Fruit fly (Drosophila melanogaster) whole organism, embryonic: ENCODE measurements around the gene drongo.

Source experiments
- B-H2 ChIP-seq: fragments of 200-800 bp; sonication (Bioruptor generic); optimal IDR thresholded peaks from 2 replicates; lab custom pipeline; 2018; ENCODE audit warnings: missing biosample characterization, mild to moderate bottlenecking, missing genetic modification characterization
- CG10321 ChIP-seq: fragments of 200-800 bp; sonication (Bioruptor generic); IDR thresholded peaks from 2 replicates; pipeline ENCODE4 v1.3.6; 2022; ENCODE audit warnings: missing biosample characterization, missing genetic modification characterization
- CG10431 ChIP-seq: fragments of 200-800 bp; sonication (Bioruptor generic); optimal IDR thresholded peaks from 3 replicates; lab custom pipeline; 2018; ENCODE audit warnings: missing biosample characterization, mild to moderate bottlenecking, missing genetic modification characterization
- CG10543 ChIP-seq: fragments of 200-800 bp; sonication (Bioruptor generic); optimal IDR thresholded peaks from 3 replicates; lab custom pipeline; 2017; ENCODE audit warnings: missing biosample characterization, mild to moderate bottlenecking, missing genetic modification characterization, moderate library complexity
- CG11085 ChIP-seq: fragments of 200-800 bp; sonication (Bioruptor generic); IDR thresholded peaks from 2 replicates; pipeline ENCODE4 v1.3.6; 2022; ENCODE audit warnings: missing biosample characterization, missing genetic modification characterization
- CG13775 ChIP-seq: fragments of 200-800 bp; sonication (Bioruptor generic); optimal IDR thresholded peaks from 3 replicates; lab custom pipeline; 2017; ENCODE audit warnings: missing biosample characterization, mild to moderate bottlenecking, missing genetic modification characterization
- CG17361 ChIP-seq: fragments of 200-800 bp; sonication (Bioruptor generic); IDR thresholded peaks from 3 replicates; pipeline ENCODE4 v1.3.6; 2022; ENCODE audit warnings: missing biosample characterization, missing genetic modification characterization
- CG2712 ChIP-seq: fragments of 200-800 bp; optimal IDR thresholded peaks from 3 replicates; lab custom pipeline; 2019; ENCODE audit warnings: missing biosample characterization, mild to moderate bottlenecking, missing genetic modification characterization, moderate library complexity
- CG31388 ChIP-seq: fragments of 200-800 bp; sonication (Bioruptor generic); optimal IDR thresholded peaks from 2 replicates; lab custom pipeline; 2016; ENCODE audit warnings: missing biosample characterization, missing genetic modification characterization
- CG32767 ChIP-seq: fragments of 200-800 bp; sonication (Bioruptor generic); IDR thresholded peaks from 2 replicates; pipeline ENCODE4 v1.3.6; 2022; ENCODE audit warnings: missing biosample characterization, missing genetic modification characterization
- CG3847 ChIP-seq: fragments of 200-800 bp; sonication (Bioruptor generic); IDR thresholded peaks from 2 replicates; pipeline ENCODE4 v1.3.6; 2022; ENCODE audit warnings: missing biosample characterization, missing genetic modification characterization
- CG6272 ChIP-seq: fragments of 200-800 bp; sonication (Bioruptor generic); IDR thresholded peaks from 2 replicates; pipeline ENCODE4 v1.3.6; 2022; ENCODE audit warnings: missing biosample characterization, missing genetic modification characterization
- CG6683 ChIP-seq: fragments of 200-800 bp; sonication (Bioruptor generic); optimal IDR thresholded peaks from 2 replicates; lab custom pipeline; 2017; ENCODE audit warnings: missing biosample characterization, mild to moderate bottlenecking, missing genetic modification characterization, missing genetic modification reagents
- CG7556 ChIP-seq: fragments of 200-800 bp; sonication (Bioruptor generic); optimal IDR thresholded peaks from 2 replicates; lab custom pipeline; 2017; ENCODE audit warnings: missing biosample characterization, mild to moderate bottlenecking, missing genetic modification characterization
- CG7786 ChIP-seq: fragments of 200-800 bp; sonication (Bioruptor generic); optimal IDR thresholded peaks from 2 replicates; lab custom pipeline; 2016; ENCODE audit warnings: missing biosample characterization, missing genetic modification characterization
- CG7928 ChIP-seq: fragments of 200-800 bp; sonication (Bioruptor generic); optimal IDR thresholded peaks from 2 replicates; lab custom pipeline; 2017; ENCODE audit warnings: missing biosample characterization, mild to moderate bottlenecking, missing genetic modification characterization
- CG8388 ChIP-seq: fragments of 200-800 bp; sonication (Bioruptor generic); optimal IDR thresholded peaks from 2 replicates; lab custom pipeline; 2019; ENCODE audit warnings: missing biosample characterization, mild to moderate bottlenecking, missing genetic modification characterization, moderate library complexity
- CG8478 ChIP-seq: fragments of >200 bp; optimal IDR thresholded peaks from 2 replicates; lab custom pipeline; 2018
- CG8944 ChIP-seq: fragments of 200-800 bp; sonication (Bioruptor generic); optimal IDR thresholded peaks from 3 replicates; lab custom pipeline; 2016; ENCODE audit warnings: missing biosample characterization, missing genetic modification characterization
- Dad ChIP-seq: fragments of 200-800 bp; sonication (Bioruptor generic); optimal IDR thresholded peaks from 3 replicates; lab custom pipeline; 2016; ENCODE audit warnings: missing biosample characterization, missing genetic modification characterization
- Ets65A ChIP-seq: fragments of 200-800 bp; sonication (Bioruptor generic); peaks from one replicate; lab custom pipeline; 2016; ENCODE audit warnings: missing biosample characterization, missing genetic modification characterization
- Fer3 ChIP-seq: fragments of 200-800 bp; sonication (Bioruptor generic); optimal IDR thresholded peaks from 2 replicates; lab custom pipeline; 2018; ENCODE audit warnings: missing biosample characterization, mild to moderate bottlenecking, missing genetic modification characterization, moderate library complexity
- Gug ChIP-seq: fragments of 200-800 bp; sonication (Bioruptor generic); IDR thresholded peaks from 4 replicates; pipeline ENCODE4 v1.3.6; 2022; ENCODE audit warnings: missing biosample characterization, missing genetic modification characterization
- Hr3 ChIP-seq: fragments of 200-800 bp; sonication (Bioruptor generic); optimal IDR thresholded peaks from 3 replicates; lab custom pipeline; 2016; ENCODE audit warnings: missing biosample characterization, missing genetic modification characterization
- NC2α ChIP-seq: fragments of 200-800 bp; sonication (Bioruptor generic); optimal IDR thresholded peaks from 2 replicates; lab custom pipeline; 2016; ENCODE audit warnings: missing biosample characterization, missing genetic modification characterization
- NFAT ChIP-seq: fragments of 200-800 bp; sonication (Bioruptor generic); IDR thresholded peaks from 2 replicates; pipeline ENCODE4 v1.3.6; 2022; ENCODE audit warnings: missing biosample characterization, missing genetic modification characterization
- Neu2 ChIP-seq: fragments of 200-800 bp; sonication (Bioruptor generic); optimal IDR thresholded peaks from 3 replicates; lab custom pipeline; 2016; ENCODE audit warnings: missing biosample characterization, missing genetic modification characterization, borderline replicate concordance
- Rfx ChIP-seq: fragments of 200-800 bp; sonication (Bioruptor generic); IDR thresholded peaks from 2 replicates; pipeline ENCODE4 v1.3.6; 2022; ENCODE audit warnings: missing biosample characterization, missing genetic modification characterization
- Scr ChIP-seq: fragments of 200-800 bp; sonication (Bioruptor generic); IDR thresholded peaks from 2 replicates; pipeline ENCODE4 v1.3.6; 2022; ENCODE audit warnings: missing biosample characterization, missing genetic modification characterization; ENCODE audit not compliant: partially characterized antibody
- Spps ChIP-seq: fragments of 200-800 bp; sonication (Bioruptor generic); optimal IDR thresholded peaks from 2 replicates; lab custom pipeline; 2018; ENCODE audit warnings: missing biosample characterization, mild to moderate bottlenecking, missing genetic modification characterization
- YL-1 ChIP-seq: fragments of 200-800 bp; sonication (Bioruptor generic); optimal IDR thresholded peaks from 3 replicates; lab custom pipeline; 2017; ENCODE audit warnings: missing biosample characterization, mild to moderate bottlenecking, missing genetic modification characterization
- al ChIP-seq: fragments of 200-800 bp; sonication (Bioruptor generic); IDR thresholded peaks from 2 replicates; pipeline ENCODE4 v1.3.6; 2022; ENCODE audit warnings: missing biosample characterization, missing genetic modification characterization
- ash1 ChIP-seq: fragments of 200-800 bp; sonication (Bioruptor generic); optimal IDR thresholded peaks from 2 replicates; lab custom pipeline; 2018; ENCODE audit warnings: missing biosample characterization, mild to moderate bottlenecking, missing genetic modification characterization
- cwo ChIP-seq: fragments of 200-800 bp; sonication (Bioruptor generic); optimal IDR thresholded peaks from 3 replicates; lab custom pipeline; 2017; ENCODE audit warnings: missing biosample characterization, missing genetic modification characterization, mild to moderate bottlenecking, moderate library complexity, missing genetic modification reagents
- dati ChIP-seq: fragments of 200-800 bp; sonication (Bioruptor generic); IDR thresholded peaks from 2 replicates; pipeline ENCODE4 v1.3.6; 2022; ENCODE audit warnings: missing biosample characterization, missing genetic modification characterization
- gsb-n ChIP-seq: fragments of 200-800 bp; sonication (Bioruptor generic); optimal IDR thresholded peaks from 3 replicates; lab custom pipeline; 2018; ENCODE audit warnings: missing biosample characterization, mild to moderate bottlenecking, missing genetic modification characterization
- kni ChIP-seq: fragments of 200-800 bp; sonication (Bioruptor generic); optimal IDR thresholded peaks from 3 replicates; lab custom pipeline; 2017; ENCODE audit warnings: mild to moderate bottlenecking, missing biosample characterization, missing genetic modification reagents, missing genetic modification characterization
- lmd ChIP-seq: fragments of 200-800 bp; sonication (Bioruptor generic); IDR thresholded peaks from 2 replicates; pipeline ENCODE4 v1.3.6; 2022; ENCODE audit warnings: missing biosample characterization, missing genetic modification characterization
- mam ChIP-seq: fragments of 200-800 bp; sonication (Bioruptor generic); optimal IDR thresholded peaks from 3 replicates; lab custom pipeline; 2016; ENCODE audit warnings: missing biosample characterization, missing genetic modification characterization
- nerfin-1 ChIP-seq: fragments of 200-800 bp; sonication (Bioruptor generic); optimal IDR thresholded peaks from 3 replicates; lab custom pipeline; 2019; ENCODE audit warnings: missing biosample characterization, mild to moderate bottlenecking, missing genetic modification characterization, moderate library complexity
- oc ChIP-seq: fragments of 200-800 bp; sonication (Bioruptor generic); optimal IDR thresholded peaks from 2 replicates; lab custom pipeline; 2018; ENCODE audit warnings: missing biosample characterization, mild to moderate bottlenecking, missing genetic modification characterization, moderate library complexity
- otp ChIP-seq: fragments of 200-800 bp; sonication (Bioruptor generic); IDR thresholded peaks from 3 replicates; pipeline ENCODE4, ENCODE4 v1.3.6; 2022; ENCODE audit warnings: missing biosample characterization, missing genetic modification characterization
- pfk ChIP-seq: fragments of 200-800 bp; sonication (Bioruptor generic); optimal IDR thresholded peaks from 2 replicates; lab custom pipeline; 2018; ENCODE audit warnings: missing biosample characterization, mild to moderate bottlenecking, missing genetic modification characterization, moderate library complexity
- seq ChIP-seq: fragments of 200-800 bp; sonication (Bioruptor generic); IDR thresholded peaks from 2 replicates; pipeline ENCODE4 v1.3.6; 2022; ENCODE audit warnings: missing biosample characterization, missing genetic modification characterization
- sisA ChIP-seq: fragments of 200-800 bp; sonication (Bioruptor generic); IDR thresholded peaks from 2 replicates; pipeline ENCODE4 v1.3.6; 2022; ENCODE audit warnings: missing biosample characterization, missing genetic modification characterization
- sug ChIP-seq: fragments of 200-800 bp; optimal IDR thresholded peaks from 2 replicates; lab custom pipeline; 2019; ENCODE audit warnings: missing biosample characterization, mild to moderate bottlenecking, missing genetic modification characterization, moderate library complexity
- tgo ChIP-seq: fragments of 200-800 bp; sonication (Bioruptor generic); IDR thresholded peaks from 3 replicates; pipeline ENCODE4 v1.3.6; 2022; ENCODE audit warnings: missing biosample characterization, missing genetic modification characterization
- tin ChIP-seq: fragments of 200-800 bp; sonication (Bioruptor generic); optimal IDR thresholded peaks from 3 replicates; lab custom pipeline; 2016; ENCODE audit warnings: missing biosample characterization, missing genetic modification characterization
- tll ChIP-seq, 2 experiments: fragments of 200-800 bp in 1 of 2; fragments of >200 bp in 1 of 2; sonication (Bioruptor generic) in 1 of 2; optimal IDR thresholded peaks; 2 replicates each; lab custom pipeline; 2017 to 2019; ENCODE audit warnings: missing biosample characterization in 2 of 2, missing genetic modification characterization in 2 of 2, mild to moderate bottlenecking in 1 of 2, moderate library complexity in 1 of 2
- tx ChIP-seq: fragments of 200-800 bp; sonication (Bioruptor generic); optimal IDR thresholded peaks from 2 replicates; lab custom pipeline; 2016; ENCODE audit warnings: missing biosample characterization, missing genetic modification characterization
- vvl ChIP-seq: fragments of 200-800 bp; sonication (Bioruptor generic); IDR thresholded peaks from 2 replicates; pipeline ENCODE4 v1.3.6; 2022; ENCODE audit warnings: missing biosample characterization, missing genetic modification characterization

drongo gene

dm6 chr2L:825768-826263, 25.1 kb downstream of the drongo start, which contains the start of the genes CG3862 and dock (continued):
- TF ChIP-seq ash1 (peak; percentile 13), CG6683 (peak; percentile 29), tin (peak; percentile 58), Ets65A (peak; percentile 83), Scr (GFP tag; lab: Robert Waterston, UW) (peak; percentile 91), al (GFP tag; lab: Robert Waterston, UW) (0 out of 2 replicates have a peak, but pooled peaks have one; percentile 33), otp (GFP tag; lab: Robert Waterston, UW) (no peak), CG7556 (GFP tag; lab: Kevin White, UChicago) (peak; percentile 47), Hr3 (peak; percentile 11), CG17361 (GFP tag; lab: Robert Waterston, UW) (peak; percentile 51; the same call in 2 of the 3 replicates), CG31388 (GFP tag; lab: Kevin White, UChicago) (no peak), Fer3 (tag; lab: Kevin White, UChicago) (peak; percentile 18), Dad (GFP tag; lab: Kevin White, UChicago) (peak; percentile 38), CG7928 (peak; percentile 88), tx (peak; percentile 46), oc (tag; lab: Kevin White, UChicago) (peak; percentile 56), vvl (peak; percentile 40; the same call in 1 of the 2 replicates), lmd (GFP tag; lab: Robert Waterston, UW) (peak; percentile 28; the same call in 1 of the 2 replicates), CG10543 (GFP tag; lab: Kevin White, UChicago) (peak; percentile 66), sisA (no peak), CG7786 (GFP tag; lab: Kevin White, UChicago) (peak; percentile 50), NFAT (GFP tag; lab: Robert Waterston, UW) (peak; percentile 79; the same call in 1 of the 2 replicates), dati (GFP tag; lab: Robert Waterston, UW) (no peak), CG2712 (tag; lab: Kevin White, UChicago) (peak; percentile 45), CG8388 (GFP tag; lab: Kevin White, UChicago) (no peak), CG10431 (GFP tag; lab: Kevin White, UChicago) (peak; percentile 38), pfk (GFP tag; lab: Kevin White, UChicago) (peak; percentile 12), Spps (tag; lab: Kevin White, UChicago) (peak; percentile 15), sug (tag; lab: Kevin White, UChicago) (peak; percentile 56), CG32767 (GFP tag; lab: Robert Waterston, UW) (0 out of 2 replicates have a peak, but pooled peaks have one; percentile 15), NC2α (GFP tag; lab: Kevin White, UChicago) (peak; percentile 26), CG11085 (GFP tag; lab: Robert Waterston, UW) (peak; percentile 40; the same call in 1 of the 2 replicates), CG10321 (GFP tag; lab: Robert Waterston, UW) (0 out of 2 replicates have a peak, but pooled peaks have one; percentile 26), B-H2 (peak; percentile 50), CG8478 (lab: Kevin White, UChicago) (no peak), tll (GFP tag; optimal IDR thresholded peaks at IDR 0.05; lab: Kevin White, UChicago) (no peak), seq (GFP tag; lab: Robert Waterston, UW) (no peak), CG6272 (GFP tag; lab: Robert Waterston, UW) (peak; percentile 63; the same call in 1 of the 2 replicates), CG3847 (peak; percentile 66), CG8944 (GFP tag; lab: Kevin White, UChicago) (peak; percentile 22), Rfx (GFP tag; lab: Robert Waterston, UW) (peak; percentile 71), mam (peak; percentile 56), Neu2 (no peak), Gug (GFP tag; lab: Robert Waterston, UW) (peak; percentile 11; the same call in 1 of the 4 replicates), YL-1 (GFP tag; lab: Kevin White, UChicago) (peak; percentile 86), gsb-n (tag; lab: Kevin White, UChicago) (peak; percentile 19), kni (GFP tag; lab: Kevin White, UChicago) (peak; percentile 17), cwo (GFP tag; lab: Kevin White, UChicago) (no peak), tgo (GFP tag; lab: Robert Waterston, UW) (no peak), CG13775 (peak; percentile 4), nerfin-1 (peak; percentile 6)
